Worm (Caenorhabditis elegans) whole organism, L4 larva: ENCODE results near the gene Y39E4B.6.

ENCODE experiments used
- D1046.2 ChIP-seq: fragments of 200-800 bp; sonication (Bioruptor generic); IDR thresholded peaks from 2 replicates; pipeline ENCODE4 v1.3.6; 2022; ENCODE audit warnings: missing genetic modification characterization, missing compliant biosample characterization
- F26F4.8 ChIP-seq: fragments of 200-800 bp; sonication (Bioruptor generic); conservative IDR thresholded peaks from 2 replicates; pipeline ENCODE4 v1.3.6; 2022; ENCODE audit warnings: missing genetic modification characterization, missing compliant biosample characterization
- F44E2.7 ChIP-seq: fragments of 200-800 bp; sonication (Bioruptor generic); IDR thresholded peaks from 2 replicates; pipeline ENCODE4 v2.1.2; 2022; ENCODE audit warnings: missing genetic modification characterization, missing compliant biosample characterization
- Y48G9A.11 ChIP-seq: fragments of 200-800 bp; sonication (Bioruptor generic); IDR thresholded peaks from 2 replicates; pipeline ENCODE4 v1.3.6; 2022; ENCODE audit warnings: missing genetic modification reagents, missing genetic modification characterization, missing compliant biosample characterization
- ZK337.2 ChIP-seq: fragments of 200-800 bp; sonication (Bioruptor generic); IDR thresholded peaks from 2 replicates; pipeline ENCODE4 v1.3.6; 2022; ENCODE audit warnings: missing genetic modification reagents, missing genetic modification characterization, missing compliant biosample characterization
- aha-1 ChIP-seq: fragments of 150-350 bp; peaks from one replicate; lab custom pipeline; 2014; ENCODE audit warnings: missing biosample characterization, missing genetic modification characterization
- arid-1 ChIP-seq: fragments of 200-800 bp; sonication (Bioruptor generic); conservative IDR thresholded peaks from 2 replicates; pipeline ENCODE4 v1.3.6; 2022; ENCODE audit warnings: missing genetic modification reagents, missing genetic modification characterization, missing compliant biosample characterization
- ceh-62 ChIP-seq: sonication (generic microtip); optimal IDR thresholded peaks from 2 replicates; lab custom pipeline; 2017; ENCODE audit warnings: missing biosample characterization, missing genetic modification characterization
- ces-1 ChIP-seq: fragments of 150-350 bp; sonication (generic microtip); optimal IDR thresholded peaks from 4 replicates; lab custom pipeline; 2014; ENCODE audit warnings: missing biosample characterization, missing genetic modification reagents, missing genetic modification characterization
- daf-16 ChIP-seq, 3 experiments: sonication (generic microtip); optimal IDR thresholded peaks; 2 replicates each; lab custom pipeline; 2016 to 2017; ENCODE audit warnings: missing genetic modification characterization in 3 of 3, missing genetic modification reagents in 3 of 3, mild to moderate bottlenecking in 2 of 3, missing compliant biosample characterization in 2 of 3, missing biosample characterization in 1 of 3, moderate library complexity in 1 of 3
- dmd-8 ChIP-seq: fragments of 200-800 bp; sonication (Bioruptor generic); IDR thresholded peaks from 2 replicates; pipeline ENCODE4 v1.3.6; 2022; ENCODE audit warnings: missing genetic modification characterization, missing compliant biosample characterization
- dpl-1 ChIP-seq: fragments of 150-350 bp; optimal IDR thresholded peaks from 2 replicates; lab custom pipeline; 2014; ENCODE audit warnings: missing biosample characterization, missing genetic modification reagents, missing genetic modification characterization
- duxl-1 ChIP-seq: sonication (generic microtip); optimal IDR thresholded peaks from 2 replicates; lab custom pipeline; 2016; ENCODE audit warnings: mild to moderate bottlenecking, missing genetic modification characterization, moderate library complexity, missing compliant biosample characterization; ENCODE audit not compliant: poor library complexity
- egl-27 ChIP-seq: sonication (generic microtip); optimal IDR thresholded peaks from 3 replicates; lab custom pipeline; 2017; ENCODE audit warnings: missing biosample characterization, missing genetic modification reagents, missing genetic modification characterization
- egl-43 ChIP-seq: fragments of 200-800 bp; sonication (Bioruptor generic); IDR thresholded peaks from 2 replicates; pipeline ENCODE4 v1.3.6; 2022; ENCODE audit warnings: missing genetic modification reagents, missing genetic modification characterization, missing compliant biosample characterization
- lim-7 ChIP-seq: fragments of 200-800 bp; sonication (Bioruptor generic); IDR thresholded peaks from 2 replicates; pipeline ENCODE4 v1.3.6; 2022; ENCODE audit warnings: missing genetic modification characterization, missing compliant biosample characterization
- lin-15B ChIP-seq: fragments of 150-350 bp; sonication (generic microtip); optimal IDR thresholded peaks from 3 replicates; lab custom pipeline; 2014; ENCODE audit warnings: missing biosample characterization, missing genetic modification characterization
- madf-9 ChIP-seq: fragments of 200-800 bp; sonication (Bioruptor generic); conservative IDR thresholded peaks from 2 replicates; pipeline ENCODE4 v1.3.6; 2022; ENCODE audit warnings: missing genetic modification reagents, missing genetic modification characterization, missing compliant biosample characterization
- mep-1 ChIP-seq: fragments of 150-350 bp; sonication (generic microtip); optimal IDR thresholded peaks from 3 replicates; lab custom pipeline; 2014; ENCODE audit warnings: missing biosample characterization, missing genetic modification characterization
- nhr-102 ChIP-seq: sonication (generic microtip); optimal IDR thresholded peaks from 2 replicates; lab custom pipeline; 2016; ENCODE audit warnings: mild to moderate bottlenecking, missing genetic modification characterization, moderate library complexity, missing compliant biosample characterization
- nhr-25 ChIP-seq: sonication (generic microtip); optimal IDR thresholded peaks from 2 replicates; lab custom pipeline; 2017; ENCODE audit warnings: missing genetic modification characterization, mild to moderate bottlenecking, missing compliant biosample characterization, antibody characterized with exemption, moderate library complexity, borderline replicate concordance; ENCODE audit not compliant: insufficient read depth
- nhr-28 ChIP-seq: fragments of 150-350 bp; optimal IDR thresholded peaks from 2 replicates; lab custom pipeline; 2014; ENCODE audit warnings: missing biosample characterization, missing genetic modification characterization
- nhr-76 ChIP-seq: fragments of 150-350 bp; optimal IDR thresholded peaks from 2 replicates; lab custom pipeline; 2014; ENCODE audit warnings: missing biosample characterization, missing genetic modification characterization
- nhr-77 ChIP-seq: fragments of 150-350 bp; optimal IDR thresholded peaks from 2 replicates; lab custom pipeline; 2014; ENCODE audit warnings: missing biosample characterization, missing genetic modification characterization
- pha-4 ChIP-seq, 2 experiments: fragments of 150-350 bp in 1 of 2; fragments of 200-800 bp in 1 of 2; sonication (Bioruptor generic) in 1 of 2; IDR thresholded peaks in 1 of 2; optimal IDR thresholded peaks in 1 of 2; 2 replicates each; pipeline versions ENCODE4 v1.3.6 to Lab custom; 2014 to 2022; ENCODE audit warnings: missing genetic modification characterization in 2 of 2, missing genetic modification reagents in 2 of 2, missing biosample characterization in 1 of 2, missing compliant biosample characterization in 1 of 2
- php-3 ChIP-seq: fragments of 200-800 bp; sonication (Bioruptor generic); IDR thresholded peaks from 2 replicates; pipeline ENCODE4 v1.3.6; 2022; ENCODE audit warnings: missing genetic modification reagents, missing genetic modification characterization, missing compliant biosample characterization
- pqm-1 ChIP-seq: sonication (generic microtip); optimal IDR thresholded peaks from 2 replicates; lab custom pipeline; 2017; ENCODE audit warnings: missing biosample characterization, missing genetic modification characterization
- saeg-2 ChIP-seq: fragments of 200-800 bp; sonication (Bioruptor generic); IDR thresholded peaks from 2 replicates; pipeline ENCODE4 v1.3.6; 2022; ENCODE audit warnings: missing genetic modification reagents, missing genetic modification characterization, missing compliant biosample characterization
- set-16 ChIP-seq: fragments of 200-800 bp; sonication (Bioruptor generic); IDR thresholded peaks from 2 replicates; pipeline ENCODE4 v1.3.6; 2022; ENCODE audit warnings: missing genetic modification reagents, missing genetic modification characterization, missing compliant biosample characterization
- snpc-1.2 ChIP-seq: fragments of 200-800 bp; sonication (Bioruptor generic); IDR thresholded peaks from 2 replicates; pipeline ENCODE4 v1.3.6; 2022; ENCODE audit warnings: missing genetic modification reagents, missing genetic modification characterization, missing compliant biosample characterization
- spr-3 ChIP-seq: fragments of 200-800 bp; sonication (Bioruptor generic); optimal IDR thresholded peaks from 2 replicates; lab custom pipeline; 2018; ENCODE audit warnings: mild to moderate bottlenecking, missing genetic modification characterization, missing compliant biosample characterization
- tra-1 ChIP-seq: fragments of 200-800 bp; sonication (Bioruptor generic); IDR thresholded peaks from 2 replicates; pipeline ENCODE4 v1.3.6; 2022; ENCODE audit warnings: missing genetic modification reagents, missing genetic modification characterization, missing compliant biosample characterization
- vab-7 ChIP-seq: fragments of 200-800 bp; sonication (Bioruptor generic); IDR thresholded peaks from 2 replicates; pipeline ENCODE4 v1.3.6; 2022; ENCODE audit warnings: missing genetic modification reagents, missing genetic modification characterization, missing compliant biosample characterization
- zag-1 ChIP-seq: fragments of 150-350 bp; optimal IDR thresholded peaks from 2 replicates; lab custom pipeline; 2014; ENCODE audit warnings: missing biosample characterization, missing genetic modification characterization
- zfp-2 ChIP-seq: sonication (generic microtip); optimal IDR thresholded peaks from 2 replicates; lab custom pipeline; 2016; ENCODE audit warnings: mild to moderate bottlenecking, missing genetic modification characterization, missing compliant biosample characterization
- ztf-7 ChIP-seq: fragments of 150-350 bp; optimal IDR thresholded peaks from 2 replicates; lab custom pipeline; 2014; ENCODE audit warnings: missing biosample characterization, missing genetic modification characterization

Gene Y39E4B.6

ce11 chrIII:13070548-13071050, at the start of gene Y39E4B.6 (continued):
- TF ChIP-seq ces-1 = no peak
- TF ChIP-seq ceh-62 = no peak
- 0 out of 2 replicates have a peak, but pooled peaks have one; percentile 15 for TF ChIP-seq Y48G9A.11 (GFP tag; lab: Robert Waterston, UW)
- peak; percentile 96 for TF ChIP-seq madf-9 (GFP tag; lab: Robert Waterston, UW)
- peak; percentile 42 for TF ChIP-seq lin-15B
- peak; percentile 88 for TF ChIP-seq spr-3

ce11 chrIII:13024281-13024680, 46.3 kb upstream of the Y39E4B.6 start, which contains the start of gene cyp-13A12:
Gene cyp-13A12, plus strand, starts transcription at chrIII:13024547.
- TF ChIP-seq nhr-28 (tag; lab: Kevin White, UChicago) = peak; percentile 46
- TF ChIP-seq lim-7 (GFP tag; lab: Robert Waterston, UW) = no peak
- TF ChIP-seq nhr-102 (tag; lab: Kevin White, UChicago) = peak; percentile 95
- no peak for TF ChIP-seq vab-7 (GFP tag; lab: Robert Waterston, UW)
- TF ChIP-seq pqm-1 (tag; lab: Kevin White, UChicago) = peak; percentile 49
- TF ChIP-seq daf-16 (GFP tag; optimal IDR thresholded peaks at IDR 0.05; lab: Kevin White, UChicago) = no peak
- peak; percentile 52 for TF ChIP-seq daf-16 (tag; optimal IDR thresholded peaks at IDR 0.05; lab: Kevin White, UChicago)

ce11 chrIII:13027949-13028348, 42.6 kb upstream of the Y39E4B.6 start:
- TF ChIP-seq F26F4.8 (GFP tag; lab: Robert Waterston, UW) (0 out of 2 replicates have a peak, but pooled peaks have one; percentile 58), dpl-1 (GFP tag; lab: Kevin White, UChicago) (no peak)

ce11 chrIII:13029608-13030007, 40.9 kb upstream of the Y39E4B.6 start, which contains the start of gene F14F7.4:
Gene F14F7.4, minus strand, starts transcription at chrIII:13029708.
- TF ChIP-seq nhr-77 (tag; lab: Kevin White, UChicago) = no peak
- no peak for TF ChIP-seq pha-4 (GFP tag; IDR thresholded peaks at IDR 0.05; lab: Robert Waterston, UW)
- TF ChIP-seq pha-4 (tag; optimal IDR thresholded peaks at IDR 0.05; lab: Kevin White, UChicago) = no peak
- TF ChIP-seq, all 104 proteins: peak for 0

ce11 chrIII:13030551-13030950, 40.0 kb upstream of the Y39E4B.6 start, which contains the start of gene F14F7.7:
Gene F14F7.7, plus strand, starts transcription at chrIII:13030904.
- TF ChIP-seq dmd-8 (GFP tag; lab: Robert Waterston, UW) = no peak
- TF ChIP-seq nhr-25 (tag; lab: Kevin White, UChicago) = no peak
- no peak for TF ChIP-seq arid-1 (GFP tag; lab: Robert Waterston, UW)
- TF ChIP-seq aha-1 (tag; lab: Kevin White, UChicago) = peak; percentile 91

ce11 chrIII:13031701-13032100, 38.9 kb upstream of the Y39E4B.6 start, which contains the start of gene F14F7.5:
Gene F14F7.5, plus strand, starts transcription at chrIII:13032001.
- TF ChIP-seq mep-1 (no peak), duxl-1 (no peak), ces-1 (no peak), set-16 (GFP tag; lab: Robert Waterston, UW) (no peak), zfp-2 (tag; lab: Kevin White, UChicago) (no peak), nhr-76 (tag; lab: Kevin White, UChicago) (no peak), ZK337.2 (GFP tag; lab: Robert Waterston, UW) (no peak), zag-1 (tag; lab: Kevin White, UChicago) (no peak)

ce11 chrIII:13032429-13033018, 38.0 kb upstream of the Y39E4B.6 start:
- peak; percentile 99 for TF ChIP-seq set-16 (GFP tag; lab: Robert Waterston, UW)
- TF ChIP-seq php-3 (GFP tag; lab: Robert Waterston, UW) = peak; percentile 54; the same call in 1 of the 2 replicates
- no peak for TF ChIP-seq ztf-7
- TF ChIP-seq Y48G9A.11 (GFP tag; lab: Robert Waterston, UW) = 0 out of 2 replicates have a peak, but pooled peaks have one; percentile 29
- peak; percentile 80 for TF ChIP-seq aha-1 (tag; lab: Kevin White, UChicago)
- no peak for TF ChIP-seq mep-1
- 0 out of 2 replicates have a peak, but pooled peaks have one; percentile 33 for TF ChIP-seq F44E2.7 (GFP tag; lab: Robert Waterston, UW)
- peak; percentile 68; the same call in 1 of the 2 replicates for TF ChIP-seq dmd-8 (GFP tag; lab: Robert Waterston, UW)
- TF ChIP-seq egl-27 = no peak
- 0 out of 2 replicates have a peak, but pooled peaks have one; percentile 20 for TF ChIP-seq snpc-1.2
- TF ChIP-seq D1046.2 (GFP tag; lab: Robert Waterston, UW) = peak; percentile 41; the same call in 1 of the 2 replicates
- 0 out of 2 replicates have a peak, but pooled peaks have one; percentile 7 for TF ChIP-seq tra-1
- peak; percentile 60 for TF ChIP-seq egl-43 (GFP tag; lab: Robert Waterston, UW)
- TF ChIP-seq saeg-2 (GFP tag; lab: Robert Waterston, UW) = 0 out of 2 replicates have a peak, but pooled peaks have one; percentile 6
- TF ChIP-seq, all 104 proteins: peak for 11
